Worm (Caenorhabditis elegans): ENCODE results near the gene noca-2.

DNA sequence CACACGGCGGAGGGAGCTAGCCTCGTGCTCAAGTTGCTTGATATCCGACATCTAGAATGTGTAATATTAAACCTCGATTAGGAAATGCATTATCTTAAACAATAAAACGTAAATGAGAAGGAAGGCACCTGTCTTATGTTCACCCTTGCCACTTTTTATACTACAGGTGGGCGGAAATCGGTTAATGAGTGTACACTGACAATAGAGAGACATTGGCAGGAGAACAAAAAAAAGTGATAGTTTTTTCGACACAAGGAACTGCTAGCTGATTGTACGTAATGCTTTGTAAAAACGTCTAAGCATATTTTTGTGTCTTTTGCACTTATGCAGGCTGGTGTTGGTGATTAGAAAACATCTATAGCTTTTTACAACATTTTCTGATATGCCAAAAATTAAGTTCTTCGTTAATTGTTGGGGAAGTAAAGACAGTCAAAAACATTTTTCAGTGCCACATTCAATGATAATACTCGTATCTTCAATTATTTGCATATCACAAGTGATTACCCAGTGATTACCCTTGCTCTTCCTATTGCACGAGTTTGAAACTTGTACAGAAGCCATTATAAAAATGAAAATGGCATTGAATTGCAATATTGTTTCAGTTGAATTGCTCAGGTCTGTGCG is 45.4 kb downstream of the noca-2 start, which contains the start of gene col-180:
- TF ChIP-seq tlp-1 (tag; optimal IDR thresholded peaks at IDR 0.05) (no peak), mdl-1 (tag; optimal IDR thresholded peaks at IDR 0.05) (no peak), elt-3 (tag; optimal IDR thresholded peaks at IDR 0.05) (no peak), isw-1 (GFP tag; IDR thresholded peaks at IDR 0.05) (no peak), ztf-11 (tag; optimal IDR thresholded peaks at IDR 0.05) (no peak)
